Worm (Caenorhabditis elegans) whole organism, young adult: ENCODE measurements around the gene ZK1073.2.

Experiments used
- T07F8.4 ChIP-seq: sonication (generic microtip); optimal IDR thresholded peaks from 2 replicates; lab custom pipeline; 2016; ENCODE audit warnings: mild to moderate bottlenecking, missing genetic modification characterization, moderate library complexity, missing compliant biosample characterization
- nfya-2 ChIP-seq: fragments of 200-800 bp; sonication (Bioruptor generic); IDR thresholded peaks from 2 replicates; pipeline ENCODE4 v1.3.6; 2022; ENCODE audit warnings: missing genetic modification reagents, missing genetic modification characterization, missing compliant biosample characterization
- pha-4 ChIP-seq: fragments of 150-350 bp; sonication (generic microtip); optimal IDR thresholded peaks from 2 replicates; lab custom pipeline; 2014; ENCODE audit warnings: missing biosample characterization, missing genetic modification reagents, missing genetic modification characterization
- xnd-1 ChIP-seq: sonication (generic microtip); optimal IDR thresholded peaks from 2 replicates; lab custom pipeline; 2016; ENCODE audit warnings: missing genotype, missing genetic modification reagents, missing genetic modification characterization, missing compliant biosample characterization

- TF ChIP-seq T07F8.4 (tag; lab: Kevin White, UChicago) (no peak), pha-4 (tag; lab: Kevin White, UChicago) (no peak), nfya-2 (GFP tag; lab: Robert Waterston, UW) (no peak), xnd-1 (tag; lab: Kevin White, UChicago) (no peak)
These were observed 19.1 kb downstream of the ZK1073.2 start for ce11 chrX:16122628-16123027.
